Fruit fly (Drosophila melanogaster) whole organism, embryonic: ENCODE results near the gene CG31792.

Experiments
- Abd-B ChIP-seq: fragments of 200-800 bp; sonication (Bioruptor generic); optimal IDR thresholded peaks from 2 replicates; lab custom pipeline; 2018; ENCODE audit warnings: missing biosample characterization, mild to moderate bottlenecking, missing genetic modification characterization, moderate library complexity
- Bdp1 ChIP-seq: fragments of 200-800 bp; sonication (Bioruptor generic); optimal IDR thresholded peaks from 3 replicates; lab custom pipeline; 2016; ENCODE audit warnings: missing biosample characterization, missing genetic modification characterization
- CG10543 ChIP-seq: fragments of 200-800 bp; sonication (Bioruptor generic); optimal IDR thresholded peaks from 3 replicates; lab custom pipeline; 2017; ENCODE audit warnings: missing biosample characterization, mild to moderate bottlenecking, missing genetic modification characterization, moderate library complexity
- CG10654 ChIP-seq: fragments of 200-800 bp; sonication (Bioruptor generic); optimal IDR thresholded peaks from 2 replicates; lab custom pipeline; 2016; ENCODE audit warnings: missing biosample characterization, missing genetic modification characterization
- CG11504 ChIP-seq: fragments of 200-800 bp; sonication (Bioruptor generic); optimal IDR thresholded peaks from 3 replicates; lab custom pipeline; 2019; ENCODE audit warnings: missing biosample characterization, mild to moderate bottlenecking, missing genetic modification characterization, moderate library complexity
- CG1233 ChIP-seq: fragments of 200-800 bp; sonication (Bioruptor generic); optimal IDR thresholded peaks from 4 replicates; lab custom pipeline; 2018; ENCODE audit warnings: missing biosample characterization, mild to moderate bottlenecking, missing genetic modification characterization
- CG12659 ChIP-seq: fragments of 200-800 bp; sonication (Bioruptor generic); optimal IDR thresholded peaks from 3 replicates; lab custom pipeline; 2017; ENCODE audit warnings: mild to moderate bottlenecking, missing biosample characterization, missing genetic modification reagents, missing genetic modification characterization
- CG15696 ChIP-seq: fragments of 200-800 bp; sonication (Bioruptor generic); optimal IDR thresholded peaks from 2 replicates; lab custom pipeline; 2019; ENCODE audit warnings: missing biosample characterization, mild to moderate bottlenecking, missing genetic modification characterization, moderate library complexity
- CG32767 ChIP-seq: fragments of 200-800 bp; sonication (Bioruptor generic); IDR thresholded peaks from 2 replicates; pipeline ENCODE4 v1.3.6; 2022; ENCODE audit warnings: missing biosample characterization, missing genetic modification characterization
- CG6765 ChIP-seq: fragments of 200-800 bp; sonication (Bioruptor generic); optimal IDR thresholded peaks from 3 replicates; lab custom pipeline; 2017; ENCODE audit warnings: missing biosample characterization, mild to moderate bottlenecking, missing genetic modification characterization
- CG7556 ChIP-seq: fragments of 200-800 bp; sonication (Bioruptor generic); optimal IDR thresholded peaks from 2 replicates; lab custom pipeline; 2017; ENCODE audit warnings: missing biosample characterization, mild to moderate bottlenecking, missing genetic modification characterization
- CG7786 ChIP-seq: fragments of 200-800 bp; sonication (Bioruptor generic); optimal IDR thresholded peaks from 2 replicates; lab custom pipeline; 2016; ENCODE audit warnings: missing biosample characterization, missing genetic modification characterization
- CG7963 ChIP-seq: fragments of 200-800 bp; sonication (Bioruptor generic); IDR thresholded peaks from 3 replicates; pipeline ENCODE4 v1.3.6; 2022; ENCODE audit warnings: missing biosample characterization, missing genetic modification characterization; ENCODE audit not compliant: partially characterized antibody
- CG9437 ChIP-seq: fragments of 200-800 bp; sonication (Bioruptor generic); optimal IDR thresholded peaks from 2 replicates; lab custom pipeline; 2018; ENCODE audit warnings: missing biosample characterization, mild to moderate bottlenecking, missing genetic modification characterization
- CoRest ChIP-seq: fragments of 200-800 bp; sonication (Bioruptor generic); optimal IDR thresholded peaks from 3 replicates; lab custom pipeline; 2018; ENCODE audit warnings: missing biosample characterization, mild to moderate bottlenecking, missing genetic modification characterization, moderate library complexity
- E2f1 ChIP-seq: fragments of 200-800 bp; sonication (Bioruptor generic); IDR thresholded peaks from 2 replicates; pipeline ENCODE4 v1.3.6; 2022; ENCODE audit warnings: missing biosample characterization, missing genetic modification characterization
- Hey ChIP-seq: fragments of 200-800 bp; sonication (Bioruptor generic); optimal IDR thresholded peaks from 3 replicates; lab custom pipeline; 2018; ENCODE audit warnings: missing biosample characterization, mild to moderate bottlenecking, missing genetic modification characterization
- Neu2 ChIP-seq: fragments of 200-800 bp; sonication (Bioruptor generic); optimal IDR thresholded peaks from 3 replicates; lab custom pipeline; 2016; ENCODE audit warnings: missing biosample characterization, missing genetic modification characterization, borderline replicate concordance
- Oaz ChIP-seq: fragments of 200-800 bp; sonication (Bioruptor generic); IDR thresholded peaks from 2 replicates; pipeline ENCODE4 v1.3.6; 2022; ENCODE audit warnings: missing biosample characterization, missing genetic modification characterization
- Usf ChIP-seq: fragments of 200-800 bp; sonication (Bioruptor generic); optimal IDR thresholded peaks from 2 replicates; lab custom pipeline; 2017; ENCODE audit warnings: missing genotype, missing biosample characterization, missing genetic modification characterization
- Xbp1 ChIP-seq: fragments of 200-800 bp; sonication (Bioruptor generic); optimal IDR thresholded peaks from 3 replicates; lab custom pipeline; 2016; ENCODE audit warnings: missing biosample characterization, mild to moderate bottlenecking, missing genetic modification characterization
- ase ChIP-seq: fragments of 200-800 bp; sonication (Bioruptor generic); IDR thresholded peaks from 3 replicates; pipeline ENCODE4 v1.3.6; 2022; ENCODE audit warnings: missing biosample characterization, missing genetic modification characterization
- ash1 ChIP-seq: fragments of 200-800 bp; sonication (Bioruptor generic); optimal IDR thresholded peaks from 2 replicates; lab custom pipeline; 2018; ENCODE audit warnings: missing biosample characterization, mild to moderate bottlenecking, missing genetic modification characterization
- bigmax ChIP-seq: fragments of 200-800 bp; sonication (Bioruptor generic); optimal IDR thresholded peaks from 2 replicates; lab custom pipeline; 2018; ENCODE audit warnings: missing biosample characterization, mild to moderate bottlenecking, missing genetic modification characterization
- br ChIP-seq: fragments of >200 bp; optimal IDR thresholded peaks from 2 replicates; lab custom pipeline; 2017
- caup ChIP-seq: fragments of 200-800 bp; sonication (Bioruptor generic); optimal IDR thresholded peaks from 3 replicates; lab custom pipeline; 2017; ENCODE audit warnings: missing biosample characterization, mild to moderate bottlenecking, missing genetic modification characterization, moderate library complexity; ENCODE audit not compliant: severe bottlenecking
- chif ChIP-seq, 2 experiments: fragments of 200-800 bp; sonication (Bioruptor generic); optimal IDR thresholded peaks; 3 replicates each; lab custom pipeline; 2016; ENCODE audit warnings: missing biosample characterization in 2 of 2, missing genetic modification characterization in 2 of 2
- chm ChIP-seq: fragments of 200-800 bp; sonication (Bioruptor generic); IDR thresholded peaks from 2 replicates; pipeline ENCODE4 v1.3.6; 2022; ENCODE audit warnings: missing biosample characterization, missing genetic modification characterization
- ems ChIP-seq: fragments of 200-800 bp; sonication (Bioruptor generic); optimal IDR thresholded peaks from 3 replicates; lab custom pipeline; 2016; ENCODE audit warnings: missing biosample characterization, missing genetic modification characterization
- ftz-f1 ChIP-seq: fragments of 200-800 bp; sonication (Bioruptor generic); optimal IDR thresholded peaks from 2 replicates; lab custom pipeline; 2016; ENCODE audit warnings: missing biosample characterization, missing genetic modification characterization
- gce ChIP-seq: fragments of 200-800 bp; sonication (Bioruptor generic); IDR thresholded peaks from 3 replicates; pipeline ENCODE4 v1.3.6; 2022; ENCODE audit warnings: missing biosample characterization, missing genetic modification characterization
- gcm ChIP-seq: fragments of 200-800 bp; sonication (Bioruptor generic); optimal IDR thresholded peaks from 2 replicates; lab custom pipeline; 2019; ENCODE audit warnings: missing biosample characterization, mild to moderate bottlenecking, missing genetic modification characterization, moderate library complexity
- gcm2 ChIP-seq: fragments of 200-800 bp; sonication (Bioruptor generic); optimal IDR thresholded peaks from 2 replicates; lab custom pipeline; 2016; ENCODE audit warnings: missing biosample characterization, missing genetic modification characterization
- gfzf ChIP-seq: fragments of 200-800 bp; sonication (Bioruptor generic); optimal IDR thresholded peaks from 2 replicates; lab custom pipeline; 2016; ENCODE audit warnings: missing biosample characterization, mild to moderate bottlenecking, missing genetic modification characterization, moderate library complexity
- klu ChIP-seq: fragments of 200-800 bp; sonication (Bioruptor generic); IDR thresholded peaks from 2 replicates; pipeline ENCODE4 v1.3.6; 2022; ENCODE audit warnings: missing biosample characterization, missing genetic modification characterization
- luna ChIP-seq: fragments of 200-800 bp; sonication (Bioruptor generic); optimal IDR thresholded peaks from 2 replicates; lab custom pipeline; 2016; ENCODE audit warnings: missing biosample characterization, missing genetic modification characterization
- odd ChIP-seq: fragments of 200-800 bp; sonication (Bioruptor generic); optimal IDR thresholded peaks from 2 replicates; lab custom pipeline; 2017; ENCODE audit warnings: missing biosample characterization, mild to moderate bottlenecking, missing genetic modification characterization
- peb ChIP-seq: fragments of 200-800 bp; sonication (Bioruptor generic); IDR thresholded peaks from 2 replicates; pipeline ENCODE4 v1.3.6; 2022; ENCODE audit warnings: missing biosample characterization, missing genetic modification characterization
- pho ChIP-seq: fragments of 200-800 bp; sonication (Bioruptor generic); optimal IDR thresholded peaks from 2 replicates; lab custom pipeline; 2016; ENCODE audit warnings: missing biosample characterization, missing genetic modification characterization
- pnt ChIP-seq: fragments of 200-800 bp; sonication (Bioruptor generic); optimal IDR thresholded peaks from 3 replicates; lab custom pipeline; 2016; ENCODE audit warnings: missing biosample characterization, missing genetic modification characterization
- prd ChIP-seq, 3 experiments: fragments of >200 bp in 2 of 3; fragments of 200-800 bp in 1 of 3; sonication (Bioruptor generic) in 1 of 3; optimal IDR thresholded peaks in 2 of 3; IDR thresholded peaks in 1 of 3; 2 replicates in 2 of 3; 3 replicates in 1 of 3; pipeline versions ENCODE4 v1.3.6 to Lab custom; 2017 to 2022; ENCODE audit warnings: missing biosample characterization in 1 of 3, missing genetic modification characterization in 1 of 3
- pum ChIP-seq: fragments of 200-800 bp; sonication (Bioruptor generic); optimal IDR thresholded peaks from 2 replicates; lab custom pipeline; 2016; ENCODE audit warnings: missing biosample characterization, missing genetic modification characterization
- repo ChIP-seq: fragments of 200-800 bp; sonication (Bioruptor generic); optimal IDR thresholded peaks from 2 replicates; lab custom pipeline; 2016; ENCODE audit warnings: missing biosample characterization, missing genetic modification characterization
- sc ChIP-seq, 3 experiments: fragments of >200 bp in 2 of 3; fragments of 200-800 bp in 1 of 3; sonication (Bioruptor generic) in 1 of 3; optimal IDR thresholded peaks; 2 replicates in 2 of 3; 3 replicates in 1 of 3; lab custom pipeline; 2017; ENCODE audit warnings: mild to moderate bottlenecking in 1 of 3, missing biosample characterization in 1 of 3, missing genetic modification characterization in 1 of 3, missing genetic modification reagents in 1 of 3
- sens ChIP-seq: fragments of 200-800 bp; sonication (Bioruptor generic); peaks from one replicate; lab custom pipeline; 2016; ENCODE audit warnings: missing biosample characterization, missing genetic modification characterization
- tgo ChIP-seq: fragments of 200-800 bp; sonication (Bioruptor generic); IDR thresholded peaks from 3 replicates; pipeline ENCODE4 v1.3.6; 2022; ENCODE audit warnings: missing biosample characterization, missing genetic modification characterization
- ttk ChIP-seq: fragments of 200-800 bp; sonication (Bioruptor generic); IDR thresholded peaks from 2 replicates; pipeline ENCODE4 v2.1.2; 2022; ENCODE audit warnings: missing biosample characterization, missing genetic modification characterization
- unc-4 ChIP-seq: fragments of 200-800 bp; sonication (Bioruptor generic); IDR thresholded peaks from 2 replicates; pipeline ENCODE4 v1.3.6; 2022; ENCODE audit warnings: missing biosample characterization, missing genetic modification characterization; ENCODE audit not compliant: partially characterized antibody
- vvl ChIP-seq: fragments of 200-800 bp; sonication (Bioruptor generic); IDR thresholded peaks from 2 replicates; pipeline ENCODE4 v1.3.6; 2022; ENCODE audit warnings: missing biosample characterization, missing genetic modification characterization
- wor ChIP-seq: fragments of 200-800 bp; sonication (Bioruptor generic); IDR thresholded peaks from 2 replicates; pipeline ENCODE4 v1.3.6; 2022; ENCODE audit warnings: missing biosample characterization, missing genetic modification characterization

Gene CG31792

dm6 chr2L:18981947-18982579 lies 15.2 kb upstream of the CG31792 start (continued):
- TF ChIP-seq CG12659 (GFP tag; lab: Kevin White, UChicago) = no peak
- 0 out of 2 replicates have a peak, but pooled peaks have one; percentile 9 for TF ChIP-seq CG32767 (GFP tag; lab: Robert Waterston, UW)
- TF ChIP-seq repo (GFP tag; lab: Kevin White, UChicago) = no peak
- peak; percentile 83 for TF ChIP-seq sens
- no peak for TF ChIP-seq gce
- TF ChIP-seq Oaz (GFP tag; lab: Robert Waterston, UW) = no peak
- no peak for TF ChIP-seq luna
- no peak for TF ChIP-seq Usf (GFP tag; lab: Kevin White, UChicago)
- no peak for TF ChIP-seq ftz-f1 (GFP tag; lab: Kevin White, UChicago)
- no peak for TF ChIP-seq Hey (tag; lab: Kevin White, UChicago)
- no peak for TF ChIP-seq CG10654 (GFP tag; lab: Kevin White, UChicago)
- no peak for TF ChIP-seq CG10543 (GFP tag; lab: Kevin White, UChicago)
- TF ChIP-seq CG7786 (GFP tag; lab: Kevin White, UChicago) = no peak
- TF ChIP-seq vvl (GFP tag; lab: Robert Waterston, UW) = peak; percentile 60; the same call in 1 of the 2 replicates
- no peak for TF ChIP-seq CG6765 (GFP tag; lab: Kevin White, UChicago)
- no peak for TF ChIP-seq ttk (GFP tag; lab: Robert Waterston, UW)
- TF ChIP-seq ems = no peak
- no peak for TF ChIP-seq chif (GFP tag; optimal IDR thresholded peaks at IDR 0.05; lab: Kevin White, UChicago)
- TF ChIP-seq E2f1 (GFP tag; lab: Robert Waterston, UW) = no peak
- no peak for TF ChIP-seq Bdp1 (GFP tag; lab: Kevin White, UChicago)
- no peak for TF ChIP-seq gcm2 (GFP tag; lab: Kevin White, UChicago)
- TF ChIP-seq pnt = no peak
- peak; percentile 4 for TF ChIP-seq Abd-B (GFP tag; lab: Kevin White, UChicago)
- TF ChIP-seq pum (GFP tag; lab: Kevin White, UChicago) = no peak
- TF ChIP-seq CG11504 (tag; lab: Kevin White, UChicago) = peak; percentile 47
- TF ChIP-seq odd (GFP tag; lab: Kevin White, UChicago) = no peak
- TF ChIP-seq Xbp1 (GFP tag; lab: Kevin White, UChicago) = peak; percentile 20
- no peak for TF ChIP-seq br (lab: Kevin White, UChicago)
- no peak for TF ChIP-seq wor
- peak; percentile 1 for TF ChIP-seq CG15696
- TF ChIP-seq caup = no peak
- TF ChIP-seq CG1233 (GFP tag; lab: Kevin White, UChicago) = no peak
- no peak for TF ChIP-seq bigmax (GFP tag; lab: Kevin White, UChicago)
- no peak for TF ChIP-seq gfzf
- no peak for TF ChIP-seq CG9437 (GFP tag; lab: Kevin White, UChicago)
- no peak for TF ChIP-seq tgo (GFP tag; lab: Robert Waterston, UW)
- peak; percentile 43 for TF ChIP-seq gcm (GFP tag; lab: Kevin White, UChicago)
- TF ChIP-seq sc (optimal IDR thresholded peaks at IDR 0.05; lab: Kevin White, UChicago) = no peak
- TF ChIP-seq sc (GFP tag; optimal IDR thresholded peaks at IDR 0.05; lab: Kevin White, UChicago) = no peak
- TF ChIP-seq chm (GFP tag; lab: Robert Waterston, UW) = no peak
- no peak for TF ChIP-seq ash1
- no peak for TF ChIP-seq klu (GFP tag; lab: Robert Waterston, UW)
- no peak for TF ChIP-seq ase (GFP tag; lab: Robert Waterston, UW)
- no peak for TF ChIP-seq unc-4 (GFP tag; lab: Robert Waterston, UW)
- TF ChIP-seq Neu2 (GFP tag; lab: Kevin White, UChicago) = no peak
- TF ChIP-seq CoRest = peak; percentile 16
- TF ChIP-seq pho (GFP tag; lab: Kevin White, UChicago) = no peak
- TF ChIP-seq prd (optimal IDR thresholded peaks at IDR 0.05; lab: Kevin White, UChicago) = no peak
- peak; percentile 44; the same call in 2 of the 3 replicates for TF ChIP-seq prd (GFP tag; IDR thresholded peaks at IDR 0.05; lab: Robert Waterston, UW)
- TF ChIP-seq peb (GFP tag; lab: Robert Waterston, UW) = no peak
- peak; percentile 19 for TF ChIP-seq CG7556 (GFP tag; lab: Kevin White, UChicago)
- no peak for TF ChIP-seq CG7963 (GFP tag; lab: Robert Waterston, UW)
